Fruit fly (Drosophila melanogaster) whole organism, prepupa: ENCODE measurements around the gene Karybeta3.

Experiments
- Blimp-1 ChIP-seq: fragments of 200-800 bp; sonication (Bioruptor generic); optimal IDR thresholded peaks from 3 replicates; lab custom pipeline; 2017; ENCODE audit warnings: missing biosample characterization, missing genetic modification characterization, mild to moderate bottlenecking, moderate library complexity, missing genetic modification reagents
- CG10631 ChIP-seq: fragments of 200-800 bp; sonication (Bioruptor generic); optimal IDR thresholded peaks from 2 replicates; lab custom pipeline; 2016; ENCODE audit warnings: missing biosample characterization, missing genetic modification characterization
- CG10669 ChIP-seq: fragments of 200-800 bp; sonication (Bioruptor generic); optimal IDR thresholded peaks from 3 replicates; lab custom pipeline; 2018; ENCODE audit warnings: missing biosample characterization, mild to moderate bottlenecking, missing genetic modification characterization, moderate library complexity
- CG11762 ChIP-seq: fragments of 200-800 bp; sonication (Bioruptor generic); optimal IDR thresholded peaks from 3 replicates; lab custom pipeline; 2016; ENCODE audit warnings: missing biosample characterization, missing genetic modification characterization; ENCODE audit not compliant: insufficient read depth
- CG15336 ChIP-seq: fragments of 200-800 bp; sonication (Bioruptor generic); IDR thresholded peaks from 2 replicates; pipeline ENCODE4 v1.3.6; 2022; ENCODE audit warnings: missing biosample characterization, missing genetic modification characterization
- CG1621 ChIP-seq: fragments of 200-800 bp; sonication (Bioruptor generic); optimal IDR thresholded peaks from 3 replicates; lab custom pipeline; 2018; ENCODE audit warnings: missing biosample characterization, mild to moderate bottlenecking, missing genetic modification characterization
- CG16779 ChIP-seq: fragments of 200-800 bp; sonication (Bioruptor generic); optimal IDR thresholded peaks from 3 replicates; lab custom pipeline; 2017; ENCODE audit warnings: missing biosample characterization, mild to moderate bottlenecking, missing genetic modification characterization
- CG3032 ChIP-seq: fragments of 200-800 bp; optimal IDR thresholded peaks from 2 replicates; lab custom pipeline; 2019; ENCODE audit warnings: missing biosample characterization, mild to moderate bottlenecking, missing genetic modification characterization, moderate library complexity
- CG31627 ChIP-seq: fragments of 200-800 bp; sonication (Bioruptor generic); optimal IDR thresholded peaks from 3 replicates; lab custom pipeline; 2016; ENCODE audit warnings: missing biosample characterization, missing genetic modification characterization
- CG6792 ChIP-seq: fragments of 200-800 bp; sonication (Bioruptor generic); optimal IDR thresholded peaks from 3 replicates; lab custom pipeline; 2016; ENCODE audit warnings: missing biosample characterization, missing genetic modification characterization
- CG6808 ChIP-seq: fragments of 200-800 bp; sonication (Bioruptor generic); optimal IDR thresholded peaks from 3 replicates; lab custom pipeline; 2017; ENCODE audit warnings: missing biosample characterization, missing genetic modification characterization, mild to moderate bottlenecking, moderate library complexity, missing genetic modification reagents
- CG6854 ChIP-seq: fragments of 200-800 bp; sonication (Bioruptor generic); optimal IDR thresholded peaks from 2 replicates; lab custom pipeline; 2017; ENCODE audit warnings: missing biosample characterization, mild to moderate bottlenecking, missing genetic modification characterization
- CG7368 ChIP-seq: fragments of 200-800 bp; sonication (Bioruptor generic); optimal IDR thresholded peaks from 3 replicates; lab custom pipeline; 2016; ENCODE audit warnings: missing biosample characterization, missing genetic modification characterization
- CG8119 ChIP-seq: fragments of 200-800 bp; sonication (Bioruptor generic); IDR thresholded peaks from 3 replicates; pipeline ENCODE4 v1.3.6; 2022; ENCODE audit warnings: missing biosample characterization, missing genetic modification characterization
- Eip75B ChIP-seq: fragments of 200-800 bp; sonication (Bioruptor generic); optimal IDR thresholded peaks from 3 replicates; lab custom pipeline; 2016; ENCODE audit warnings: missing biosample characterization, missing genetic modification characterization
- Eip78C ChIP-seq: fragments of 200-800 bp; sonication (Bioruptor generic); peaks from one replicate; lab custom pipeline; 2016; ENCODE audit warnings: missing biosample characterization, missing genetic modification characterization
- Eip93F ChIP-seq: fragments of 200-800 bp; sonication (Bioruptor generic); optimal IDR thresholded peaks from 2 replicates; lab custom pipeline; 2016; ENCODE audit warnings: missing biosample characterization, mild to moderate bottlenecking, missing genetic modification characterization
- Hr38 ChIP-seq: sonication (Bioruptor generic); optimal IDR thresholded peaks from 2 replicates; lab custom pipeline; 2016; ENCODE audit warnings: missing biosample characterization, missing genetic modification characterization
- Hr4 ChIP-seq: fragments of 200-800 bp; sonication (Bioruptor generic); optimal IDR thresholded peaks from 3 replicates; lab custom pipeline; 2016; ENCODE audit warnings: missing biosample characterization, missing genetic modification characterization
- Met ChIP-seq: fragments of 200-800 bp; sonication (Bioruptor generic); optimal IDR thresholded peaks from 3 replicates; lab custom pipeline; 2016; ENCODE audit warnings: missing biosample characterization, missing genetic modification characterization
- OdsH ChIP-seq: fragments of 200-800 bp; sonication (Bioruptor generic); optimal IDR thresholded peaks from 3 replicates; lab custom pipeline; 2016; ENCODE audit warnings: missing biosample characterization, missing genetic modification characterization
- Sox14 ChIP-seq: fragments of 200-800 bp; sonication (Bioruptor generic); optimal IDR thresholded peaks from 3 replicates; lab custom pipeline; 2016; ENCODE audit warnings: missing biosample characterization, missing genetic modification characterization
- achi ChIP-seq: fragments of 200-800 bp; sonication (Bioruptor generic); optimal IDR thresholded peaks from 3 replicates; lab custom pipeline; 2016; ENCODE audit warnings: missing biosample characterization, missing genetic modification characterization
- cyc ChIP-seq: fragments of 200-800 bp; sonication (Bioruptor generic); optimal IDR thresholded peaks from 3 replicates; lab custom pipeline; 2016; ENCODE audit warnings: missing biosample characterization, missing genetic modification characterization
- dac ChIP-seq: fragments of 200-800 bp; sonication (Bioruptor generic); optimal IDR thresholded peaks from 2 replicates; lab custom pipeline; 2017; ENCODE audit warnings: missing biosample characterization, mild to moderate bottlenecking, missing genetic modification characterization
- eg ChIP-seq: fragments of 200-800 bp; sonication (Bioruptor generic); IDR thresholded peaks from 3 replicates; pipeline ENCODE4 v1.3.6; 2022; ENCODE audit warnings: missing biosample characterization, missing genetic modification characterization
- esn ChIP-seq: fragments of 200-800 bp; sonication (Bioruptor generic); optimal IDR thresholded peaks from 2 replicates; lab custom pipeline; 2016; ENCODE audit warnings: missing biosample characterization, mild to moderate bottlenecking, missing genetic modification characterization, moderate library complexity
- fd59A ChIP-seq: fragments of 200-800 bp; sonication (Bioruptor generic); optimal IDR thresholded peaks from 2 replicates; lab custom pipeline; 2017; ENCODE audit warnings: missing biosample characterization, mild to moderate bottlenecking, missing genetic modification characterization, missing genetic modification reagents
- fd85E ChIP-seq: fragments of 200-800 bp; sonication (Bioruptor generic); optimal IDR thresholded peaks from 3 replicates; lab custom pipeline; 2016; ENCODE audit warnings: missing biosample characterization, missing genetic modification characterization
- fkh ChIP-seq: fragments of 200-800 bp; sonication (Bioruptor generic); optimal IDR thresholded peaks from 3 replicates; lab custom pipeline; 2017; ENCODE audit warnings: missing biosample characterization, mild to moderate bottlenecking, missing genetic modification characterization, moderate library complexity
- lz ChIP-seq: fragments of 200-800 bp; sonication (Bioruptor generic); optimal IDR thresholded peaks from 3 replicates; lab custom pipeline; 2016; ENCODE audit warnings: missing biosample characterization, missing genetic modification characterization
- net ChIP-seq: fragments of 200-800 bp; sonication (Bioruptor generic); optimal IDR thresholded peaks from 3 replicates; lab custom pipeline; 2016; ENCODE audit warnings: missing biosample characterization, missing genetic modification characterization
- pdm3 ChIP-seq: fragments of 200-800 bp; sonication (Bioruptor generic); optimal IDR thresholded peaks from 3 replicates; lab custom pipeline; 2016; ENCODE audit warnings: missing biosample characterization, missing genetic modification characterization
- salr ChIP-seq, 2 experiments: fragments of 200-800 bp; sonication (Bioruptor generic); optimal IDR thresholded peaks; 3 replicates each; lab custom pipeline; 2016 to 2018; ENCODE audit warnings: missing biosample characterization in 2 of 2, missing genetic modification characterization in 2 of 2, mild to moderate bottlenecking in 1 of 2
- spab ChIP-seq: fragments of 200-800 bp; sonication (Bioruptor generic); optimal IDR thresholded peaks from 2 replicates; lab custom pipeline; 2017; ENCODE audit warnings: missing biosample characterization, mild to moderate bottlenecking, missing genetic modification characterization, missing genetic modification reagents
- svp ChIP-seq: fragments of 200-800 bp; sonication (Bioruptor generic); peaks from one replicate; lab custom pipeline; 2016; ENCODE audit warnings: missing biosample characterization, missing genetic modification characterization
- vri ChIP-seq: fragments of 200-800 bp; sonication (Bioruptor generic); optimal IDR thresholded peaks from 3 replicates; lab custom pipeline; 2016; ENCODE audit warnings: missing biosample characterization, mild to moderate bottlenecking, missing genetic modification characterization

Karybeta3 gene

DNA sequence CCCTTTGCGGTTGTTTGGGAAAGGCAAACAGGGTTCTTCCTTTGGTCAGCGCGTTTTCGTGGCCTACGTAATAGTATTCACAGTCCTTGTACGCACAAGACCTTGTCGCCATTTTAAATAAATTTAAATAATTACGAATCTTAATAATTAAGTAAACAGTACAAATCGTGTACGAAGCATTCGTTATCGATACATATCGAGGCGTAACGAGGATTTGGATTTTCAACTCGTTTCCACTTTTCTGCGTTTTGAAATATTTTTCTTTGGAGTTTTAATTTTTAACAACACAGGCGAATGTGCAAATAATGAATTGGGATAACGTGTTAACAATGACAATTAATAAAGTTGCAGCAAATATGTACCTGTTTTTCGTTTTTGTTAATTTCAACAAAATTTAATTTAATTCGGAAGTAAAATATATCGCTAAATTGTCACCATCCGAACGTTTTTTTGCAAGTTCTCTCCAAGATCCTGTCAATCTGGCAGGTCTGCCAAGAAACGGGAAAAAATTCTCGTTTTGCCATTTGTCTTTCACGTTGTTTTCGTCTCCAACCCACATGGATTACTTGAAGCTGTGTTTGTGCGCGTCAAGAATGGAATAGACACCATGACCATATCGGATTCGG, 3.4 kb upstream of the Karybeta3 start, which contains the start of the genes Dlip2 and rpk:
Dlip2 (minus strand) TSS at position 199 of the 626 bp plus-strand sequence.
rpk (plus strand) TSS at position 525 of the 626 bp plus-strand sequence.
- no peak for TF ChIP-seq salr (GFP tag; optimal IDR thresholded peaks at IDR 0.05; lab: Kevin White, UChicago)
- TF ChIP-seq Hr4 (GFP tag; lab: Kevin White, UChicago) = peak; percentile 8
- peak; percentile 24 for TF ChIP-seq Eip78C (GFP tag; lab: Kevin White, UChicago)
- TF ChIP-seq CG3032 = peak; percentile 50
- no peak for TF ChIP-seq CG6808 (GFP tag; lab: Kevin White, UChicago)
- peak; percentile 22 for TF ChIP-seq esn (GFP tag; lab: Kevin White, UChicago)
- TF ChIP-seq Eip93F (GFP tag; lab: Kevin White, UChicago) = no peak
- TF ChIP-seq fkh (GFP tag; lab: Kevin White, UChicago) = peak; percentile 82
- no peak for TF ChIP-seq CG6854
- no peak for TF ChIP-seq CG15336 (GFP tag; lab: Robert Waterston, UW)
- TF ChIP-seq vri (GFP tag; lab: Kevin White, UChicago) = no peak

- TF ChIP-seq CG15336 (GFP tag; lab: Robert Waterston, UW) (peak; percentile 10; the same call in 1 of the 2 replicates), eg (no peak), vri (GFP tag; lab: Kevin White, UChicago) (peak; percentile 73), Met (GFP tag; lab: Kevin White, UChicago) (no peak), spab (GFP tag; lab: Kevin White, UChicago) (no peak), fd85E (no peak), svp (GFP tag; lab: Kevin White, UChicago) (no peak), CG10669 (no peak), Sox14 (no peak), net (GFP tag; lab: Kevin White, UChicago) (no peak), CG6808 (GFP tag; lab: Kevin White, UChicago) (no peak), CG7368 (GFP tag; lab: Kevin White, UChicago) (no peak), CG1621 (peak; percentile 20)
These were observed 1.0 kb downstream of the Karybeta3 start for dm6 chr3R:4649880-4650493.

dm6 chr3R:4654557-4655273, 5.7 kb downstream of the Karybeta3 start, which contains the start of gene spartin:
TSS of gene spartin (plus strand) at chr3R:4654800.
- TF ChIP-seq CG10669 = no peak
- peak; percentile 13 for TF ChIP-seq Eip93F (GFP tag; lab: Kevin White, UChicago)
- TF ChIP-seq CG6808 (GFP tag; lab: Kevin White, UChicago) = peak; percentile 19
- peak; percentile 25 for TF ChIP-seq achi
- peak; percentile 62 for TF ChIP-seq Sox14
- TF ChIP-seq fd59A (GFP tag; lab: Kevin White, UChicago) = no peak
- TF ChIP-seq CG6854 = no peak
- TF ChIP-seq esn (GFP tag; lab: Kevin White, UChicago) = peak; percentile 53
- TF ChIP-seq CG8119 (GFP tag; lab: Robert Waterston, UW) = no peak
- TF ChIP-seq Hr38 (GFP tag; lab: Kevin White, UChicago) = no peak
- no peak for TF ChIP-seq OdsH (GFP tag; lab: Kevin White, UChicago)
- peak; percentile 8 for TF ChIP-seq CG6792 (GFP tag; lab: Kevin White, UChicago)
- TF ChIP-seq Eip75B (GFP tag; lab: Kevin White, UChicago) = peak; percentile 20
- TF ChIP-seq CG10631 (GFP tag; lab: Kevin White, UChicago) = no peak
- TF ChIP-seq Blimp-1 (GFP tag; lab: Kevin White, UChicago) = peak; percentile 12
- no peak for TF ChIP-seq pdm3 (GFP tag; lab: Kevin White, UChicago)
- TF ChIP-seq CG15336 (GFP tag; lab: Robert Waterston, UW) = no peak
- peak; percentile 47 for TF ChIP-seq CG31627 (GFP tag; lab: Kevin White, UChicago)
- TF ChIP-seq Hr4 (GFP tag; lab: Kevin White, UChicago) = peak; percentile 54
- peak; percentile 6 for TF ChIP-seq dac (GFP tag; lab: Kevin White, UChicago)
- TF ChIP-seq CG16779 (tag; lab: Kevin White, UChicago) = no peak
- peak; percentile 43 for TF ChIP-seq net (GFP tag; lab: Kevin White, UChicago)
- peak; percentile 4 for TF ChIP-seq cyc (GFP tag; lab: Kevin White, UChicago)
- TF ChIP-seq lz (GFP tag; lab: Kevin White, UChicago) = peak; percentile 34
- TF ChIP-seq CG11762 (GFP tag; lab: Kevin White, UChicago) = no peak
- peak; percentile 76 for TF ChIP-seq Eip78C (GFP tag; lab: Kevin White, UChicago)
- TF ChIP-seq Met (GFP tag; lab: Kevin White, UChicago) = peak; percentile 47
- TF ChIP-seq, all 60 proteins: peak for 16
